Fruit fly (Drosophila melanogaster) ovary, adult (tissue): ENCODE measurements around the gene CG10365.

Experiments
- CG17801 ChIP-seq: fragments of 200-800 bp; optimal IDR thresholded peaks from 2 replicates; lab custom pipeline; 2019; ENCODE audit warnings: missing biosample characterization, mild to moderate bottlenecking, missing genetic modification characterization, moderate library complexity; ENCODE audit not compliant: partially characterized antibody

Gene CG10365

DNA sequence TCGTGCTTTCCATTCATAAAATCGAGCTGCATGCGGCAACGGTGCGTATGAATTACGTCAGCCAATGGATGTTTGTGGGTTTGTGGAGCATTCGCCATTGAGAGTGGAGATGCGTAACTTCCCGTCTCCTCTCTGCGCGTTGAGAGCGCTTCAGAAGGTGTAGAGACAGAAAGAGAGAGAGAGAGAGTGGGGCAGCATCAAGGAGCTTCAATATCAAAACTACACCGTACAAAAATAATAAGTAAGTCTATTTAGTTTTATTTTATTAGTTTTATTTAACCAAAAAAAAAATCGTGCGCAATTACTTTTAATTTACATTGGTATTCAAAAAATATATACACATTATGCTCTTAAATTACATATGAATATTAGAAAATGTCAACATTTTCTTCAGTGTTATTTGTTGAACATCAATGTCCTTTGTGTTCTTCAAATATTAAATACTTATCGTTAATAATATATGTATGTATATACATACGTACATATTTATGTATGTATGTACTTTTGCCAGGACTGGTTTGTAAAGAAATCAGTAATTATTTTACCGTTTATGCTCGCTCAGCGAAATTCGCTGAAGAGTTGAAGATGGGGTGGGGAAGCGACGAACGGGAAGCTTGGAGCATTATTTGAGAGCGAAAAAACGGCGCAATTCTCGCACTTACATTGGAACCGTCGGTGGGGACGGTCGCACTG, at the start of gene CG10365:
CG10365 (plus strand) TSS at position 652 of the 693 bp plus-strand sequence.
- TF ChIP-seq CG17801, result no peak

dm6 chr3R:23674369-23674768, 48.8 kb upstream of the CG10365 start:
- no peak for TF ChIP-seq CG17801

DNA sequence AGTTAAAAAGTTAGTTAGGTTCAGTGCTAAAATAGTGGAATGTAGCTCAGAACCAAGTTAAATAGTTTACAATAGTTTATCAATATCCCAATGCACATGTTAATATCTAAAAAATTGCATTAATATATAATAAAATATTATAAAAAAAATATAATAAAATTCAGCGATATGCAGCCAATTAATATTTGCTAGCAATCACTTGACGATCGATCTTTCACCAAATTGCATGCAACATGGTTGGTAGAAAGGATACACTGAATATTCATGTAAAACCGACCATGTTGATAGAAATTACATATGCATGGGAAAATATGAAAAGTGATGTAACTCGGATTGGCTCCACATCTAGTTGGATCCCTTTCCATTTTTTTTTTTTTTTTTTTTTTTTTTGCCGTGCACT, 47.5 kb upstream of the CG10365 start:
- no peak for TF ChIP-seq CG17801

DNA sequence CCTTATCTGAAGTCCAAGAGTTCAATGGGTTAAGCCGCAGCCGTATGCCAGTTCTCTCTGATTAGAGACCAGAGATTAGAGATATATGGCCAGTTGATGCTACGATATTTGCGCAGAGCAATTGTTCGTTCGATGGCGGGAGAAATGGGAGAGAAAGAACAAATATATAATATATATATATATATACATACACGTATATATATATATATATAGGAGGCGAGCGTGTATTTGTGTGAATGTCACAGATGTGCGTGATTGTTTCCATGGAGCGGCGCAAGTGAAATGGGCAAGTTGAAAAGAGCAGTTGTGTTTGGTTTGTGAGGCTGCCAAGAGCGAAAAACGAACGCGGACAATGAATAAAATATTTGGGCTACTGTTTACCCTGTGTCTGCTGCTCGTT, 46.1 kb upstream of the CG10365 start, which contains the start of gene GILT3:
GILT3 (plus strand) TSS at position 301 of the 400 bp plus-strand sequence.
- TF ChIP-seq CG17801, result no peak

DNA sequence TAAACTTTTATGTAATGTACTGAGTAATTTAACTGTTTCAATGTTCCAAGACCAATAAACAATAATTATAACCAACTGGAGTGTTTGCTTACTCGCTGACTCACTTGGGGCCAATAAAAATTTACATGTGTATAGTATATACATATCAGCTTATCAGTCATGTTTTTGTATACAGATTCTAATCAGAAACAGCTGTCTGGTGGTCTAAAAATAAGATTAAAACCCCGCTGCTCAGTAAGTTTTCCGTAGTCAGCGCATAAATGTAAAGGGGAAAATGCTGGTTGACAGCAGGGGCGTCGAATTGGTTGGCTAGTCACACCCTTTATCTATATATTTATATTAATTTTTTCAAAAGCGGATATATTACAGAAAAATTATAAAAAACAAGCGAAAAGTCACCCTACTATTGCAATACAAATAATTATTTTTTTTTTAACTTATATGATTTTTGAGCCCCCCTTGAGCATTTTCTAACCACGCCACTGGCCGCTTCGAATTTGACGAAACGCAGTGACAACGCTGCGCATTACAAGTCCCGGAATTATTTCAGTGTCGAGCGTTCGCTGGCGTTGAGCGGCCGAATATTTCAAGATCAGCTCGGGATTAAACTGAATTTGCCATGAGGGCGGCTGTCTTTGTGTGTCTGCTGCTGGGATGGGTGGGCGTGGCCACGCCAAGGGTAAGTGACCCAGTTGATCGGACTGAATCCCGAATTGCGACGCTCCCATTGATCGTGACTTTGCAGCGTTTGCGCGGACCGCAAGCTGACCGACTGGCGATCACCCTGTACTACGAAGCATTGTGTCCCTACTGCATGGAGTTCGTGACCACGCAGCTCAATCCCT, 44.6 kb upstream of the CG10365 start, which contains the start of gene GILT2:
GILT2 (plus strand) TSS at position 547 of the 845 bp plus-strand sequence.
- TF ChIP-seq CG17801, result peak; percentile 97

dm6 chr3R:23679911-23680336, 43.2 kb upstream of the CG10365 start, which contains the start of gene eIF3d1:
Gene eIF3d1, plus strand, starts transcription at chr3R:23680039.
- peak; percentile 0 for TF ChIP-seq CG17801

DNA sequence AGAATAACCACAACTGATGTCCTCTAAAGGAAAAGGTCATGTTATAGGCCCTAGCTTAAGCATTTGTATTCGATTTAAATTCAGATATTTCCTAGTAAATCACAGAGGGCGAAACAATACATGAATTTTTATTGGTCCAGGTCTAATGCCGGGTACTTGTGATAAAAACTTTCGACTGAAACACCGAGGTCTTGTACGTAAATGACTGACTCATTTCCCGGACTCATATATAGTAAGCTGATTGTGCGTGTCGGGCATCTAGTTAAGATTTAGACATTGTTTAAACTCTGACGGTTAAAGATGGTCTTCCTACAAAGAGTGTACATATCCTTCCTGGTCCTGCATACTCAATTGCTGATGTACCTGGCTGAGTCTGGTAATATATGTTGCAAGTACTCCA, 40.9 kb upstream of the CG10365 start, which contains the start of gene CG16710:
CG16710 (plus strand) TSS at position 301 of the 400 bp plus-strand sequence.
- no peak for TF ChIP-seq CG17801

DNA sequence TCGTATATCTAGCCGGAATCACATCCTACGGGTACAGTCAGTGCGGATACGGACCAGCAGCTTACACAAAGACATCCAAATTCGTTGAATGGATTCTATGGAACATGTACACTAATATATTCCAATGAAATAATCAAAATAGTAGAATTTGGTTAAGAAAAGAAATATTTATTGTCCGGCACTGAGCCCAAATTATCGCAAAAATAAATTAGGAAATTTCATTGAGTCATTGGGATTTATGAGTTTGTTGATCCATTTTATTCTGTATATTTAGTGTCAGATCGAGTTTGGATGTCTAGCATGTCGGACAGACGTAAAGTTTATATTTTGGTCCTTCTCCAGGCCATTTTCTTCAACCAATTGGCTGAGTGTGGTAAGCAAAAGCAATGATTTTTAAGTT, 39.4 kb upstream of the CG10365 start, which contains the start of gene CG18754:
CG18754 (plus strand) TSS at position 301 of the 400 bp plus-strand sequence.
- no peak for TF ChIP-seq CG17801

dm6 chr3R:23685955-23686354, 37.2 kb upstream of the CG10365 start, which contains the start of gene SPE:
Gene SPE, plus strand, starts transcription at chr3R:23686255.
- no peak for TF ChIP-seq CG17801

DNA sequence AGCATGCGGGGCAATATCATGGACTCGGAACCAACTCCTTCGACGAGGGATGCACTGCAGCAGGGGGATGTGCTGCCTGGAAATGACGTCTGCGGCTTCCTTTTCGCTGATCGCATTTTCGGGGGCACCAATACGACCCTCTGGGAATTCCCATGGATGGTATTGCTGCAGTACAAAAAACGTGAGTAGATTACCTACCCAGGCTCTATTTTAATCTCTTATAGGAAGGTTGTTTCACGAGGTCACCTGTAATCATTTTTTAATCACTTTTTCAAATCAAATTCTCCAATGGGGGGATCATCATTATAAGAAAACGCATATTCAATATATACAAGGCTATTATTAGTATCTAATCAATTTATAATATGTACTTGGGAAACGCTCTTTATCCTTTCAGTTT, 36.2 kb upstream of the CG10365 start:
- TF ChIP-seq CG17801, result no peak

DNA sequence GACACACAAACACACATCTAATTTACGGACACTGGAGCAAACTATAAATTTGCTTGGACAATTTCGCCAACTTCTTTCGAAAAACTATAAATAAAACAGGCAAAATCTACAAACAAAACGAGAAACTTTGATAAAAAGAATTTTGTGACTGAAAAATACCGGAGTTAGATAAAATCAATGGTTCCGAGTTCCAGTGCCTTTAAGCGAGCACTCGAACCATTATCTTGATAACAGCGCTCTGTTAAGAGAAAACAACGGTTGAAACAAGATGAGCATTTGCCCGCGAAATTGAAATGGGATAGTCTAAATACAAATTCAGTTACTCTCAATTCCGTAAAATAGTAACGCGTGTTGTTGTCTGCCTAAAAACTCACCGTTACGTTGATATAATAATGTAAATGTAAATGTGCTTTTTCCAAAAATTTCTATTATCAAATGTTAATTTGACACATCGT, 28.5 kb upstream of the CG10365 start, which contains the start of gene CG10254:
CG10254 (minus strand) TSS at position 405 of the 455 bp plus-strand sequence.
- TF ChIP-seq CG17801, result no peak

dm6 chr3R:23696145-23696544, 27.0 kb upstream of the CG10365 start, which contains the start of gene CG10252:
Gene CG10252, minus strand, starts transcription at chr3R:23696245.
- no peak for TF ChIP-seq CG17801

DNA sequence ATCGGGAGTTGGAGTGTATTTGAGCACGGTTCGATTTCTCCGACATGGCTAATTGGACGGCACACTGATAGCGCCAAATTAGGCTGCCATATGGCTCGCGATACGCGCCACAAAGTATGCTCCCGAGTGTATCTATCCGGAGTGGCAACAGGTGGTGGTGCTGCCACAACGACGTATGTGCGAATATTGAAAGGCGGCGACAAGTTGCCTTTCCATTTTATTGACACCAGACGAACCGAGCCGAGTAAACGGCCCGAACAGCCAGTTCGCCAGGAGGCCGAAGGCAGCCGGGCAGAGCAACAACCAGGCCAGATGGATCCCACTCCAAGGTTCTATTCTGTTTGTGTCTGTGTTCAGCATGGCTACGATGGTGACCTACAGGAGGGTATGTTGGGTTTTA, 24.3 kb upstream of the CG10365 start, which contains the start of gene prt:
prt (minus strand) TSS at position 193 of the 400 bp plus-strand sequence.
- no peak for TF ChIP-seq CG17801

DNA sequence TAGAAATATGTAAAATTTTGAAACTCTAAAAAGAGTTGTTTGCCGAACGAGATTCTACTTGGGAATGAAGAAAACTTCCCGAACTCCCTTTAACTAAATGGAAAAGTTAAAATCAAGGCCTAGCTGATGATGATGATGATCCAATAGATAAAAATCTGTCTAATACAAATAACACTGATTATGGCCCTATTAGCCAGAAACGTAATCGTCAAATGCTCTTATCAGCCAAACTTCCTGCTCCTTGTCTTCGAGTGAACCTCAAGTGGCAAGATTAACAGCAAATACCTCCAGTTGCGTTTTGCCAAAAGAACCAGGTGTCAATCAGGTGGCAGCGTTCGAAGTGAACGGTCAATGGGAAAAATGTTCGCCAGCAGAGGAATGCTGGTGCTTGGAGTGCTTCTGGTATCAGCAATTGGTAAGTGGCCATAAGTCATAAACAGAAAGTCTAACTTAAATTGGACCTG, 22.8 kb upstream of the CG10365 start, which contains the start of the genes CG31468 and Gba1a:
CG31468 (minus strand) TSS at position 51 of the 464 bp plus-strand sequence.
Gba1a (plus strand) TSS at position 318 of the 464 bp plus-strand sequence.
- TF ChIP-seq CG17801, result no peak

dm6 chr3R:23702461-23702860, 20.7 kb upstream of the CG10365 start, which contains the start of gene Qsox4:
Gene Qsox4, plus strand, starts transcription at chr3R:23702761.
- TF ChIP-seq CG17801, result no peak

DNA sequence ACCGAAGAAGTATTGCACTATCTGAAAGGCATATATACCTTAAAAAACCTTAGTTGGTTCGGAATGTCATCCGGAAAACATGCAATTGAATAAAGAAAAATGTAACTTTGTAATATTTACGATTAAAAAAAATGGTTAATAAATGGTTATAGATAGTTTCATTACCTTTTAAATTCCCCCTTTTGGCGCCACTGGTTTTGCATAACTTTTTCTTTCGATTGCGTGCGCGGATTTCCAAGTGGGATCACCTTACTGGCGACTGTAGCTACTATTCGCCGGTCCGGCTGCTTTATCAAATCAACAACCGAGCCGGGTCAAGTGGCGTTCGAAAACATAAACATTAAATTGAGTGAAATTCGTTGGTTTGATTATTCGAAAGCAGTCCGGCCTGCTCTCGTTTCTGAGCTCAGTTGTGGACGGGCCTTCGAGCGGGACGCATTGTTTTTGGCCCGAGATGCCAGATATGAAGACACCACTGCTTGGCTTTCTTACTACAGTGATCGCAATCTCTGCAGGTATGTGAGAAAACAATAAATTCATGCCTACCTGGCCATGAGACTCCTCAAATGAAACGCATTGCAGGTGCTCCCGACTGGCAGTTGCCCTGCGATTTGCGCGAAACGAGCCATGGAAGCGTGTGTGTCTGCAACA, 18.6 kb upstream of the CG10365 start, which contains the start of gene Gba1b:
Gba1b (plus strand) TSS at position 422 of the 651 bp plus-strand sequence.
- no peak for TF ChIP-seq CG17801
